Worm (Caenorhabditis elegans) whole organism, L1 larva: ENCODE data around the gene srm-1.
A peak's percentile ranks its signal among the peaks of the same experiment; 100 is the strongest.

ENCODE experiments used
- C04F5.9 ChIP-seq: sonication (generic microtip); optimal IDR thresholded peaks from 2 replicates; lab custom pipeline; 2016; ENCODE audit warnings: missing genetic modification characterization, missing compliant biosample characterization
- C34B4.2 ChIP-seq: sonication (generic microtip); optimal IDR thresholded peaks from 2 replicates; lab custom pipeline; 2017; ENCODE audit warnings: mild to moderate bottlenecking, missing genetic modification characterization, missing compliant biosample characterization
- F16B12.6 ChIP-seq: fragments of 150-350 bp; optimal IDR thresholded peaks from 2 replicates; lab custom pipeline; 2014; ENCODE audit warnings: missing biosample characterization, missing genetic modification characterization
- alr-1 ChIP-seq: fragments of 200-800 bp; sonication (Bioruptor generic); optimal IDR thresholded peaks from 2 replicates; lab custom pipeline; 2018; ENCODE audit warnings: borderline replicate concordance, mild to moderate bottlenecking, missing genetic modification characterization, missing compliant biosample characterization
- ceh-8 ChIP-seq: fragments of 200-800 bp; sonication (Bioruptor generic); optimal IDR thresholded peaks from 2 replicates; lab custom pipeline; 2018; ENCODE audit warnings: mild to moderate bottlenecking, missing genetic modification characterization, moderate library complexity, missing compliant biosample characterization
- ceh-88 ChIP-seq: fragments of 200-800 bp; sonication (Bioruptor generic); IDR thresholded peaks from 2 replicates; pipeline ENCODE4 v1.3.6; 2022; ENCODE audit warnings: missing genetic modification characterization, missing compliant biosample characterization
- dsc-1 ChIP-seq: sonication (generic microtip); optimal IDR thresholded peaks from 2 replicates; lab custom pipeline; 2016; ENCODE audit warnings: mild to moderate bottlenecking, missing genetic modification characterization, missing compliant biosample characterization
- efl-1 ChIP-seq, 4 experiments: fragments of 150-350 bp; optimal IDR thresholded peaks in 3 of 4; peaks in 1 of 4; 1 replicate in 1 of 4; 2 replicates in 3 of 4; lab custom pipeline; 2014; ENCODE audit warnings: missing biosample characterization in 2 of 4, missing genetic modification characterization in 2 of 4, missing genetic modification reagents in 2 of 4
- egl-27 ChIP-seq, 2 experiments: fragments of 150-350 bp in 1 of 2; sonication (generic microtip); optimal IDR thresholded peaks; 3 replicates each; lab custom pipeline; 2017 to 2018; ENCODE audit warnings: missing biosample characterization in 2 of 2, missing genetic modification characterization in 2 of 2, missing genetic modification reagents in 2 of 2
- fkh-10 ChIP-seq: sonication (generic microtip); optimal IDR thresholded peaks from 2 replicates; lab custom pipeline; 2017; ENCODE audit warnings: missing biosample characterization, missing genetic modification reagents, missing genetic modification characterization
- fos-1 ChIP-seq: fragments of 150-350 bp; optimal IDR thresholded peaks from 2 replicates; lab custom pipeline; 2014; ENCODE audit warnings: missing biosample characterization, missing genetic modification characterization
- grh-1 ChIP-seq: fragments of 200-800 bp; sonication (Bioruptor generic); IDR thresholded peaks from 2 replicates; pipeline ENCODE4 v1.3.6; 2022; ENCODE audit warnings: missing genetic modification reagents, missing genetic modification characterization, missing compliant biosample characterization
- hlh-4 ChIP-seq: sonication (generic microtip); optimal IDR thresholded peaks from 2 replicates; lab custom pipeline; 2016; ENCODE audit warnings: mild to moderate bottlenecking, missing genetic modification characterization, missing compliant biosample characterization
- hpl-2 ChIP-seq: fragments of 150-350 bp; optimal IDR thresholded peaks from 2 replicates; lab custom pipeline; 2014; ENCODE audit warnings: missing biosample characterization, missing genetic modification reagents, missing genetic modification characterization
- isw-1 ChIP-seq: fragments of 200-800 bp; sonication (Bioruptor generic); IDR thresholded peaks from 2 replicates; pipeline ENCODE4 v1.3.6; 2022; ENCODE audit warnings: missing genetic modification characterization, missing compliant biosample characterization
- jun-1 ChIP-seq: fragments of 150-350 bp; optimal IDR thresholded peaks from 2 replicates; lab custom pipeline; 2014; ENCODE audit warnings: missing biosample characterization, missing genetic modification reagents, missing genetic modification characterization
- lin-13 ChIP-seq: fragments of 150-350 bp; optimal IDR thresholded peaks from 2 replicates; lab custom pipeline; 2014; ENCODE audit warnings: missing biosample characterization, missing genetic modification reagents, missing genetic modification characterization
- lin-14 ChIP-seq: fragments of 200-800 bp; sonication (Bioruptor generic); optimal IDR thresholded peaks from 2 replicates; lab custom pipeline; 2018; ENCODE audit warnings: mild to moderate bottlenecking, missing genetic modification characterization, moderate library complexity, missing compliant biosample characterization
- lin-39 ChIP-seq: fragments of 150-350 bp; optimal IDR thresholded peaks from 2 replicates; lab custom pipeline; 2014; ENCODE audit warnings: missing biosample characterization, missing genetic modification reagents, missing genetic modification characterization
- lir-3 ChIP-seq: sonication (generic microtip); optimal IDR thresholded peaks from 2 replicates; lab custom pipeline; 2016; ENCODE audit warnings: mild to moderate bottlenecking, missing genetic modification characterization, moderate library complexity, missing compliant biosample characterization; ENCODE audit not compliant: poor library complexity
- mab-9 ChIP-seq: fragments of 200-800 bp; sonication (Bioruptor generic); IDR thresholded peaks from 2 replicates; pipeline ENCODE4 v1.3.6; 2022; ENCODE audit warnings: missing genetic modification reagents, missing genetic modification characterization, missing compliant biosample characterization
- nhr-12 ChIP-seq: sonication (generic microtip); optimal IDR thresholded peaks from 2 replicates; lab custom pipeline; 2017; ENCODE audit warnings: missing biosample characterization, missing genetic modification characterization
- nhr-20 ChIP-seq: sonication (generic microtip); optimal IDR thresholded peaks from 2 replicates; lab custom pipeline; 2016; ENCODE audit warnings: mild to moderate bottlenecking, missing genetic modification characterization, missing compliant biosample characterization
- nhr-28 ChIP-seq: fragments of 150-350 bp; optimal IDR thresholded peaks from 2 replicates; lab custom pipeline; 2014; ENCODE audit warnings: missing biosample characterization, missing genetic modification characterization
- nhr-71 ChIP-seq: sonication (generic microtip); optimal IDR thresholded peaks from 2 replicates; lab custom pipeline; 2016; ENCODE audit warnings: mild to moderate bottlenecking, missing genetic modification characterization, moderate library complexity, missing compliant biosample characterization
- nhr-77 ChIP-seq: fragments of 150-350 bp; optimal IDR thresholded peaks from 2 replicates; lab custom pipeline; 2014; ENCODE audit warnings: missing biosample characterization, missing genetic modification characterization
- nhr-84 ChIP-seq: sonication (generic microtip); optimal IDR thresholded peaks from 2 replicates; lab custom pipeline; 2017; ENCODE audit warnings: missing biosample characterization, missing genetic modification characterization
- nhr-85 ChIP-seq: sonication (generic microtip); peaks from one replicate; lab custom pipeline; 2016; ENCODE audit warnings: missing genetic modification characterization, inconsistent platforms, missing compliant biosample characterization
- pax-3 ChIP-seq: fragments of 200-800 bp; sonication (Bioruptor generic); optimal IDR thresholded peaks from 2 replicates; lab custom pipeline; 2018; ENCODE audit warnings: mild to moderate bottlenecking, missing genetic modification characterization, moderate library complexity, missing compliant biosample characterization
- sptf-1 ChIP-seq: fragments of 150-350 bp; optimal IDR thresholded peaks from 2 replicates; lab custom pipeline; 2014; ENCODE audit warnings: missing biosample characterization, missing genetic modification characterization
- sup-37 ChIP-seq: fragments of 200-800 bp; sonication (Bioruptor generic); optimal IDR thresholded peaks from 2 replicates; lab custom pipeline; 2018; ENCODE audit warnings: mild to moderate bottlenecking, missing genetic modification characterization, missing compliant biosample characterization
- zag-1 ChIP-seq: fragments of 150-350 bp; optimal IDR thresholded peaks from 2 replicates; lab custom pipeline; 2014; ENCODE audit warnings: missing biosample characterization, missing genetic modification characterization
- zip-4 ChIP-seq: fragments of 200-800 bp; sonication (Bioruptor generic); optimal IDR thresholded peaks from 2 replicates; lab custom pipeline; 2018; ENCODE audit warnings: mild to moderate bottlenecking, missing genetic modification characterization, moderate library complexity, missing compliant biosample characterization
- ztf-11 ChIP-seq, 2 experiments: sonication (generic microtip); optimal IDR thresholded peaks; 2 replicates each; lab custom pipeline; 2016 to 2017; ENCODE audit warnings: missing genetic modification characterization in 2 of 2, missing biosample characterization in 1 of 2, missing compliant biosample characterization in 1 of 2

Gene srm-1

DNA sequence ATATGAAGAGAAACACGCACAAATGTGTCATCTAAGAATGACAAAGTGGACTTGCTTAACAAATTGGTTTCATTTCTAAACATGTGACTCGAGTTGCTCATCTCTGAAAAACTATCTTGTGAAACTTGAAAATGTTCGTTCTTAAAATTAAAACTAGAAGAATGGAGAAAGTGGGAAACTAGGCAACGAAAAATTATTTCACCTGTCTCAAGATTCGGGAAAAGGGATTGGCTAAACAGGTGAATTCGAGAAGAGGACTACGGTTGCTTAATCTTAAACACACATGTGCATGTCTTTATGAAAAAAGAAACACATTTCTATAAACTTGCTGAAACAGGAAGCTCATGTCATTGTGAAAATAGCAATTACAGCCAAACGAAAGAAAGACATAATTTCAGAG is 31.3 kb upstream of the srm-1 start, which contains the start of gene srz-24:
TSS of gene srz-24 (minus strand) at position 101 of the 400 bp plus-strand sequence.
- TF ChIP-seq lin-13 (GFP tag; lab: Kevin White, UChicago) (no peak), efl-1 (optimal IDR thresholded peaks at IDR 0.05; lab: Kevin White, UChicago) (no peak), efl-1 (GFP tag; optimal IDR thresholded peaks at IDR 0.05 in 1 of 2; lab: Kevin White, UChicago) (peak in 1 of 2 experiments; percentile 57), lir-3 (tag; lab: Kevin White, UChicago) (no peak), hlh-4 (tag; lab: Kevin White, UChicago) (peak; percentile 9)
- TF ChIP-seq, all 84 proteins: peak for 2

DNA sequence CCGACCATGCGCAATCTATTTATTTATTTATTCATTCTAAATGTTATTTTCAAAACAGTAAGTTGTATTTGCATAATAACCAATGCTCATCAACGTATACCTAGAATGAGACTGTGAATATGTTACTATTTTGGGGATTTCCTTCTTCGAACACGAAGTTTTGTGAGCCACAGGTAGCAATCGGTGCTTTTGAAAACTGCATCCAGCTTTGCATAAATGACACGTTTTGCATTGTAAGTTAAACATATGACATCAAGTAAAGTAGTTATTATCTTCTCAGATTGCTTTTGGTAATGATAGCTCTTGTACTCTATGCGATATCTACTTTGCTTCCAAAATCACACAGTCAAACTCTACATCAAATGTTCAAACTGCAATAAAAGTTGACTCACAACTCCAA is 29.9 kb upstream of the srm-1 start, which contains the start of gene E03H12.4:
TSS of gene E03H12.4 (plus strand) at position 120 of the 400 bp plus-strand sequence.
- no peak for TF ChIP-seq mab-9 (GFP tag; lab: Robert Waterston, UW)
- no peak for TF ChIP-seq ceh-8 (GFP tag; lab: Kevin White, UChicago)
- TF ChIP-seq lin-39 (tag; lab: Kevin White, UChicago), result no peak
- no peak for TF ChIP-seq jun-1 (tag; lab: Kevin White, UChicago)
- no peak for TF ChIP-seq nhr-20 (tag; lab: Kevin White, UChicago)
- TF ChIP-seq grh-1, result no peak
- TF ChIP-seq efl-1 (optimal IDR thresholded peaks at IDR 0.05; lab: Kevin White, UChicago), result no peak
- peak in 1 of 2 experiments; percentile 79 for TF ChIP-seq efl-1 (GFP tag; optimal IDR thresholded peaks at IDR 0.05 in 1 of 2; lab: Kevin White, UChicago)

DNA sequence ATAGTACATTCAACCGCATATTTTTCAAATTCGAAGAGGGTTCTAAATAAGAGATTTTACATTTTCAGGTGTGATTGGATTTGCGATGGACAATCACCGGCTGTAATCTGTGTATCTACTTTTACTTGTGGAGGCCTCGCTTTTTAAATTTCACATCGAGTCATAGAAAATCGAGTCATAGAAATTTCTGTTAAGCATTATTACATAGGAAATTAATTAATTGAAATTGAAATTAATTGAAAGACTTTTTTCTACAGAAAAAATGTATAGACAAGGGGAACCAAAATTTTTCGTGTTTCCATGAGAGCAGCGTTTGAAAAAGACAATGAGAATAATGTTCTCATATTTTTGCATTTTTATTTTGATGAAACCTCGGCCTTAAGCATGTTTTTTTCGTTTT is 28.6 kb upstream of the srm-1 start, which contains the start of gene clec-176:
TSS of gene clec-176 (plus strand) at position 301 of the 400 bp plus-strand sequence.
- TF ChIP-seq fkh-10, result no peak
- TF ChIP-seq lin-13 (GFP tag; lab: Kevin White, UChicago), result no peak
- no peak for TF ChIP-seq sptf-1 (tag; lab: Kevin White, UChicago)
- TF ChIP-seq lir-3 (tag; lab: Kevin White, UChicago), result no peak
- TF ChIP-seq C34B4.2 (tag; lab: Kevin White, UChicago), result no peak
- no peak for TF ChIP-seq nhr-84 (tag; lab: Kevin White, UChicago)
- no peak for TF ChIP-seq nhr-85 (tag; lab: Kevin White, UChicago)
- no peak for TF ChIP-seq sup-37 (GFP tag; lab: Kevin White, UChicago)
- no peak for TF ChIP-seq ztf-11 (tag; optimal IDR thresholded peaks at IDR 0.05; lab: Kevin White, UChicago)
- TF ChIP-seq ceh-88 (GFP tag; lab: Robert Waterston, UW), result no peak
- TF ChIP-seq zag-1 (tag; lab: Kevin White, UChicago), result no peak
- no peak for TF ChIP-seq F16B12.6 (tag; lab: Kevin White, UChicago)
- no peak for TF ChIP-seq pax-3 (tag; lab: Kevin White, UChicago)
- no peak for TF ChIP-seq nhr-12
- no peak for TF ChIP-seq hpl-2 (GFP tag; lab: Kevin White, UChicago)
- no peak for TF ChIP-seq nhr-77
- TF ChIP-seq nhr-28 (tag; lab: Kevin White, UChicago), result no peak
- TF ChIP-seq alr-1, result no peak
- TF ChIP-seq, all 84 proteins: peak for 0

DNA sequence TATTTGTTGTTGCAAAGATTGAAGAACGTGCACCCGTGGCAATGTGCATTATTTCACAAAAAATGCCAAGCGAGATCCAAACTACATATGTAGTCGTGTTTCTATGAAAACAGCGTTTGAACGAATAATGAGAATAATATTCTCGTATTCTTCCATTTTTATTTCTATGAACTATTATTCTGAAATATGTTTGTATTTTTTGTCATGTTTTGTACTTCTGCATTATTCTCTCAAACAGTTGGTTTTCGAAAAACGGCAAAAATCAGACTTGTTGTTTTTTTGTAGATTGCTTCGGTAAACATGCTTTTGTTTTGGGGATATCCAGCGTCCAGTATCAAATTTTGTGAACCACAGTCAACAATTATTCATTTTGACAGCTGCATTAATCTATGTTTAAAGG is 26.1 kb upstream of the srm-1 start, which contains the start of gene clec-177:
TSS of gene clec-177 (plus strand) at position 301 of the 400 bp plus-strand sequence.
- TF ChIP-seq egl-27 (tag; optimal IDR thresholded peaks at IDR 0.05; lab: Kevin White, UChicago), result no peak
- no peak for TF ChIP-seq isw-1 (GFP tag; lab: Robert Waterston, UW)
- no peak for TF ChIP-seq dsc-1 (tag; lab: Kevin White, UChicago)
- TF ChIP-seq C04F5.9 (tag; lab: Kevin White, UChicago), result no peak
- TF ChIP-seq zip-4, result no peak
- TF ChIP-seq nhr-71, result no peak
- TF ChIP-seq lin-14 (GFP tag; lab: Kevin White, UChicago), result no peak
- no peak for TF ChIP-seq grh-1
- no peak for TF ChIP-seq fos-1
